Worm (Caenorhabditis elegans): ENCODE results near the gene zip-8.

The zip-8 gene

DNA sequence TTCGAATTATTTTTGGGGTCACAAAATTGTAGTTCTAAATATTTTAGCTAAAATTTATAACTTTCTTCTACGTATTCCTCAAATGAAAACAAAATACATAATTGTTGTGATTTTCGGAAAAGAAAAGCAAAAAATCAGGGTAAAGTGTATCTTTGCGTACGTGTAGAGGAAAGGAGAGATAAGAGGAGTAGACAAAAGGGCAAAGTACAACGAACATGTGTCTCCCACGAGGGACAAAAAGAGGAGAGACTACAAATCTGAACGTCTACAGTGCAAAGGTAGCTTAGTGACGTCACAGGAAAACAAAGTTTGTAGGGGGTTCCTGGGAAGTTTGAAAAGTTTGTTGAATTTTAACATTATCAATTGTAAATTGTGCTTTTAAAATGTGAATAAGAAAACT is 31.2 kb upstream of the zip-8 start:
- TF ChIP-seq nhr-43 (tag; optimal IDR thresholded peaks at IDR 0.05; ENCODE audit: poor library complexity, severe bottlenecking) (peak; percentile 81), pha-4 (tag; optimal IDR thresholded peaks at IDR 0.05) (peak; percentile 56), ceh-16 (tag; optimal IDR thresholded peaks at IDR 0.05) (no peak), nhr-28 (tag; optimal IDR thresholded peaks at IDR 0.05) (no peak), hmg-11 (tag; optimal IDR thresholded peaks at IDR 0.05) (peak; percentile 43), egl-27 (tag; optimal IDR thresholded peaks at IDR 0.05) (no peak), zag-1 (tag; optimal IDR thresholded peaks at IDR 0.05) (no peak), lsy-12 (tag; optimal IDR thresholded peaks at IDR 0.05) (peak; percentile 62), lin-39 (tag; optimal IDR thresholded peaks at IDR 0.05) (no peak), unc-39 (tag; optimal IDR thresholded peaks at IDR 0.05) (no peak), fos-1 (tag; optimal IDR thresholded peaks at IDR 0.05) (no peak), pqm-1 (tag; optimal IDR thresholded peaks at IDR 0.05) (peak; percentile 60), ceh-28 (tag; optimal IDR thresholded peaks at IDR 0.05) (peak; percentile 8), ztf-4 (tag; optimal IDR thresholded peaks at IDR 0.05) (no peak), elt-2 (tag; optimal IDR thresholded peaks at IDR 0.05) (peak; percentile 80), lin-15B (tag; optimal IDR thresholded peaks at IDR 0.05) (no peak), jun-1 (tag; optimal IDR thresholded peaks at IDR 0.05) (peak; percentile 9), fkh-10 (GFP tag; optimal IDR thresholded peaks at IDR 0.05) (no peak), nhr-23 (tag; optimal IDR thresholded peaks at IDR 0.05) (peak; percentile 57), ceh-82 (tag; optimal IDR thresholded peaks at IDR 0.05) (no peak), sea-2 (GFP tag; optimal IDR thresholded peaks at IDR 0.05) (no peak), ztf-11 (tag; optimal IDR thresholded peaks at IDR 0.05) (no peak), ama-1 (optimal IDR thresholded peaks at IDR 0.05) (no peak), elt-3 (tag; optimal IDR thresholded peaks at IDR 0.05) (no peak), R02D3.7 (tag; optimal IDR thresholded peaks at IDR 0.05) (no peak), nhr-76 (tag; optimal IDR thresholded peaks at IDR 0.05) (no peak), snpc-4 (tag; optimal IDR thresholded peaks at IDR 0.05) (peak; percentile 32), unc-62 (GFP tag; optimal IDR thresholded peaks at IDR 0.05) (no peak), mml-1 (tag; optimal IDR thresholded peaks at IDR 0.05) (no peak), tbx-2 (tag; optimal IDR thresholded peaks at IDR 0.05) (no peak), eor-1 (tag; optimal IDR thresholded peaks at IDR 0.05) (no peak), egl-5 (tag; optimal IDR thresholded peaks at IDR 0.05) (no peak), nhr-77 (tag; optimal IDR thresholded peaks at IDR 0.05) (no peak), daf-12 (tag; optimal IDR thresholded peaks at IDR 0.05) (no peak), mdl-1 (tag; optimal IDR thresholded peaks at IDR 0.05) (peak; percentile 53), fkh-2 (tag; optimal IDR thresholded peaks at IDR 0.05) (no peak), aly-2 (tag; optimal IDR thresholded peaks at IDR 0.05) (no peak), nfya-1 (tag; optimal IDR thresholded peaks at IDR 0.05; ENCODE audit: insufficient read depth) (peak; percentile 58), nhr-237 (tag; optimal IDR thresholded peaks at IDR 0.05) (no peak), nhr-12 (tag; optimal IDR thresholded peaks at IDR 0.05) (no peak), skn-1 (tag; optimal IDR thresholded peaks at IDR 0.05) (no peak), ceh-9 (tag; optimal IDR thresholded peaks at IDR 0.05) (no peak), ZK546.5 (tag; optimal IDR thresholded peaks at IDR 0.05) (no peak), nhr-67 (tag; optimal IDR thresholded peaks at IDR 0.05) (no peak), elt-1 (tag; optimal IDR thresholded peaks at IDR 0.05) (no peak), nhr-25 (tag; optimal IDR thresholded peaks at IDR 0.05) (peak; percentile 58), nhr-11 (tag; optimal IDR thresholded peaks at IDR 0.05) (peak; percentile 40)

DNA sequence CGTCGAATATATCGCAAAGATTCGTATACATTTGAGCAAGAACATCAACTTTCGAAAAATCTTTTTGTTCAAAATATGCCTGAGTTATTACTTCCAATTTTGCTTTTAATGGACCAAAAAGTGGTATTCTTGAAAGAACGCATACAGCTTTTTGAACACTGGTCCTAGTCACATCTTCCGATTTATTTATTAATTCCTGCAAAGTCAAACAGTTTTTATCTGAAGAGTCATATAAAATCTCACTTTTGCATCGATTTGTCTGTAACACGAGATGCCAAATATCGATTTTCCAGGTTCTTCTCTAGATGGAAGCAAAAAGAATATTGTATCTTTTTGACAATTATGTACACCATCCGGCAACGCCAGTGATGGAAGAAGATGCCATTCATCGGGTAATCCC is 28.9 kb upstream of the zip-8 start:
- TF ChIP-seq snpc-4 (tag; optimal IDR thresholded peaks at IDR 0.05): no peak
- no peak for TF ChIP-seq lin-15B (tag; optimal IDR thresholded peaks at IDR 0.05)
- TF ChIP-seq unc-39 (tag; optimal IDR thresholded peaks at IDR 0.05): no peak
- TF ChIP-seq nhr-76 (tag; optimal IDR thresholded peaks at IDR 0.05): no peak
- TF ChIP-seq ceh-16 (tag; optimal IDR thresholded peaks at IDR 0.05): no peak
- no peak for TF ChIP-seq ceh-82 (tag; optimal IDR thresholded peaks at IDR 0.05)
- TF ChIP-seq hmg-11 (tag; optimal IDR thresholded peaks at IDR 0.05): no peak
- no peak for TF ChIP-seq nhr-67 (tag; optimal IDR thresholded peaks at IDR 0.05)
- TF ChIP-seq nhr-12 (tag; optimal IDR thresholded peaks at IDR 0.05): no peak
- TF ChIP-seq mdl-1 (tag; optimal IDR thresholded peaks at IDR 0.05): no peak
- no peak for TF ChIP-seq elt-2 (tag; optimal IDR thresholded peaks at IDR 0.05)
- TF ChIP-seq pha-4 (tag; optimal IDR thresholded peaks at IDR 0.05): no peak
- TF ChIP-seq daf-12 (tag; optimal IDR thresholded peaks at IDR 0.05): no peak
- TF ChIP-seq fos-1 (tag; optimal IDR thresholded peaks at IDR 0.05): no peak
